Fruit fly (Drosophila melanogaster) whole organism, embryonic: ENCODE data around the gene CG14830.

Experiments used
- CG6765 ChIP-seq: fragments of 200-800 bp; sonication (Bioruptor generic); optimal IDR thresholded peaks from 3 replicates; lab custom pipeline; 2017; ENCODE audit warnings: missing biosample characterization, mild to moderate bottlenecking, missing genetic modification characterization
- CG6854 ChIP-seq: fragments of 200-800 bp; sonication (Bioruptor generic); optimal IDR thresholded peaks from 3 replicates; lab custom pipeline; 2017; ENCODE audit warnings: missing biosample characterization, mild to moderate bottlenecking, missing genetic modification characterization
- D ChIP-seq, 2 experiments: fragments of 200-800 bp in 1 of 2; fragments of >200 bp in 1 of 2; sonication (Bioruptor generic) in 1 of 2; optimal IDR thresholded peaks; 2 replicates in 1 of 2; 3 replicates in 1 of 2; lab custom pipeline; 2017; ENCODE audit warnings: mild to moderate bottlenecking in 1 of 2, missing biosample characterization in 1 of 2, missing genetic modification characterization in 1 of 2, missing genetic modification reagents in 1 of 2
- Sox102F ChIP-seq: fragments of 200-800 bp; sonication (Bioruptor generic); optimal IDR thresholded peaks from 2 replicates; lab custom pipeline; 2018; ENCODE audit warnings: missing biosample characterization, mild to moderate bottlenecking, missing genetic modification characterization, moderate library complexity
- vnd ChIP-seq: fragments of 200-800 bp; sonication (Bioruptor generic); IDR thresholded peaks from 3 replicates; pipeline ENCODE4 v1.3.6; 2022; ENCODE audit warnings: missing biosample characterization, missing genetic modification characterization; ENCODE audit not compliant: partially characterized antibody

DNA sequence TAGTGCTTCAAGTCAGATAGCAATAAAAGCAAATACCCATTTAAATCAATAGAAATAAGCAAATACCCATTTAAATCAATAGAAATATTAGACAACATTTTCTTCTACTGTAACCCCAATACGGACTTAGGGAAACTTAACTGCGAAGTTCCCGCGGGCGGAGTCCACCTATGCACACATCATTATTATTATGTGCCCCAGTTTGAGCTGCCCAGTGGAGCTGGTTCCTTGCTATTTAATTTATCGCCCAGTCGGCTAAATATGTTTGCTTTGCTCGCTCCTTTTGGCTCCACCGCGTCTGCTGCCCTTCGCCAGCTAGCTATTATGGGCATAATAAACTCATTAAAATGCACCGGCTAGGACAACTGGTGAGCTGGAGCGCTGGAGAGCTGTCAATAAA, 36.9 kb upstream of the CG14830 start:
- no peak for TF ChIP-seq CG6765
- TF ChIP-seq D (optimal IDR thresholded peaks at IDR 0.05; lab: Kevin White, UChicago) = no peak
- TF ChIP-seq D (GFP tag; optimal IDR thresholded peaks at IDR 0.05; lab: Kevin White, UChicago) = no peak
- TF ChIP-seq vnd (GFP tag; lab: Robert Waterston, UW) = no peak
- no peak for TF ChIP-seq Sox102F (GFP tag; lab: Kevin White, UChicago)
- no peak for TF ChIP-seq CG6854 (GFP tag; lab: Kevin White, UChicago)
